Fruit fly (Drosophila melanogaster) whole organism, embryonic: ENCODE results near the gene Mgstl.

Source experiments
- CG1024 ChIP-seq: fragments of 200-800 bp; sonication (Bioruptor generic); IDR thresholded peaks from 2 replicates; pipeline ENCODE4 v1.3.6; 2022; ENCODE audit warnings: missing biosample characterization, missing genetic modification characterization
- CG17829 ChIP-seq: fragments of 200-800 bp; optimal IDR thresholded peaks from 2 replicates; lab custom pipeline; 2019; ENCODE audit warnings: missing biosample characterization, mild to moderate bottlenecking, missing genetic modification characterization, moderate library complexity
- CG1792 ChIP-seq: fragments of 200-800 bp; sonication (Bioruptor generic); optimal IDR thresholded peaks from 2 replicates; lab custom pipeline; 2016; ENCODE audit warnings: missing biosample characterization, missing genetic modification characterization
- CG3407 ChIP-seq: fragments of 200-800 bp; sonication (Bioruptor generic); optimal IDR thresholded peaks from 2 replicates; lab custom pipeline; 2018; ENCODE audit warnings: missing biosample characterization, mild to moderate bottlenecking, missing genetic modification characterization
- CG8359 ChIP-seq: fragments of 200-800 bp; sonication (Bioruptor generic); optimal IDR thresholded peaks from 2 replicates; lab custom pipeline; 2017; ENCODE audit warnings: missing biosample characterization, mild to moderate bottlenecking, missing genetic modification characterization, borderline replicate concordance
- CG8388 ChIP-seq: fragments of 200-800 bp; sonication (Bioruptor generic); optimal IDR thresholded peaks from 2 replicates; lab custom pipeline; 2019; ENCODE audit warnings: missing biosample characterization, mild to moderate bottlenecking, missing genetic modification characterization, moderate library complexity
- Camta ChIP-seq: fragments of 200-800 bp; sonication (Bioruptor generic); optimal IDR thresholded peaks from 2 replicates; lab custom pipeline; 2016; ENCODE audit warnings: missing biosample characterization, missing genetic modification characterization
- Sry-β ChIP-seq: fragments of 200-800 bp; sonication (Bioruptor generic); optimal IDR thresholded peaks from 2 replicates; lab custom pipeline; 2018; ENCODE audit warnings: missing biosample characterization, mild to moderate bottlenecking, missing genetic modification characterization, moderate library complexity
- br ChIP-seq: fragments of >200 bp; optimal IDR thresholded peaks from 2 replicates; lab custom pipeline; 2017
- cad ChIP-seq: fragments of >200 bp; optimal IDR thresholded peaks from 2 replicates; lab custom pipeline; 2017; ENCODE audit warnings: missing biosample characterization, missing genetic modification characterization
- pan ChIP-seq, 4 experiments: fragments of >200 bp in 3 of 4; fragments of 200-800 bp in 1 of 4; sonication (Bioruptor generic) in 1 of 4; optimal IDR thresholded peaks in 3 of 4; IDR thresholded peaks in 1 of 4; 2 replicates each; pipeline versions ENCODE4 v1.3.6 to Lab custom; 2017 to 2022; ENCODE audit warnings: missing biosample characterization in 2 of 4, missing genetic modification characterization in 2 of 4, mixed read lengths in 1 of 4
- slou ChIP-seq: fragments of 200-800 bp; sonication (Bioruptor generic); optimal IDR thresholded peaks from 3 replicates; lab custom pipeline; 2016; ENCODE audit warnings: missing biosample characterization, missing genetic modification characterization

DNA sequence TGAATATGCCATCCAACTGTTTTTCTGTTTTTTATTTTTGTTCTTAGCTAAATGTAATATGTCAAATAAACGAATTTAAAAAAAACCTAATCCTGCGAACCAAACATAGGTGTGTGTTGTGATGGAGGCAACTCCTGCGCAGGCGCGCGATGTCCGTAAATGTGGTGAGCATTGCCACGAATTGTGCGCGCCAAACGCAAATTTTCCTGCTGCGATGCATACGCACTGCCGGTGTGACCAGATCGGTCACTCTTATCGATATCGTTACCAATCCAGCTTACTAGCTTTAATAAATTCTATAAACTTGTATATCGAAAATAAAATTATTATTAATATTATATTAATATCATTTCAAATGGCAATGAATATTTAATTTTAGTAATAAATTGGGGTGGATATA lies 7.3 kb upstream of the Mgstl start:
- TF ChIP-seq cad (GFP tag; lab: Kevin White, UChicago) = no peak
- no peak for TF ChIP-seq CG17829 (tag; lab: Kevin White, UChicago)
- no peak for TF ChIP-seq CG8388
- TF ChIP-seq CG3407 = no peak
- no peak for TF ChIP-seq pan (optimal IDR thresholded peaks at IDR 0.05; lab: Kevin White, UChicago)
- no peak for TF ChIP-seq pan (GFP tag; optimal IDR thresholded peaks at IDR 0.05 in 1 of 2, IDR thresholded peaks at IDR 0.05 in 1 of 2)
- TF ChIP-seq CG1792 (GFP tag; lab: Kevin White, UChicago) = no peak
- TF ChIP-seq slou = no peak
- no peak for TF ChIP-seq CG8359 (GFP tag; lab: Kevin White, UChicago)
- TF ChIP-seq Camta (GFP tag; lab: Kevin White, UChicago) = no peak
- TF ChIP-seq CG1024 (GFP tag; lab: Robert Waterston, UW) = no peak
- TF ChIP-seq br (lab: Kevin White, UChicago) = no peak
- no peak for TF ChIP-seq Sry-β (GFP tag; lab: Kevin White, UChicago)
